Worm (Caenorhabditis elegans) whole organism, young adult: ENCODE data around the gene F17C11.12.
A peak's percentile ranks its signal among the peaks of the same experiment; 100 is the strongest.

Experiments used
- T26A5.8 ChIP-seq: sonication (generic microtip); optimal IDR thresholded peaks from 2 replicates; lab custom pipeline; 2016; ENCODE audit warnings: missing genetic modification characterization, missing compliant biosample characterization
- athp-1 ChIP-seq: sonication (generic microtip); optimal IDR thresholded peaks from 2 replicates; lab custom pipeline; 2017; ENCODE audit warnings: mild to moderate bottlenecking, missing genetic modification characterization, missing compliant biosample characterization
- ccch-3 ChIP-seq: fragments of 200-800 bp; sonication (Bioruptor generic); optimal IDR thresholded peaks from 2 replicates; lab custom pipeline; 2018; ENCODE audit warnings: mild to moderate bottlenecking, missing genetic modification characterization, missing compliant biosample characterization
- ceh-91 ChIP-seq: fragments of 200-800 bp; sonication (Bioruptor generic); IDR thresholded peaks from 2 replicates; pipeline ENCODE4 v1.3.6; 2022; ENCODE audit warnings: missing genetic modification reagents, missing genetic modification characterization, missing compliant biosample characterization
- egrh-3 ChIP-seq: fragments of 200-800 bp; sonication (Bioruptor generic); IDR thresholded peaks from 2 replicates; pipeline ENCODE4 v1.3.6; 2022; ENCODE audit warnings: missing genetic modification reagents, missing genetic modification characterization, missing compliant biosample characterization
- ets-4 ChIP-seq: fragments of 200-800 bp; sonication (Bioruptor generic); optimal IDR thresholded peaks from 2 replicates; lab custom pipeline; 2018; ENCODE audit warnings: mild to moderate bottlenecking, missing genetic modification characterization, missing compliant biosample characterization
- snpc-4 ChIP-seq, 5 experiments: fragments of 150-350 bp in 1 of 5; sonication (generic microtip) in 4 of 5; optimal IDR thresholded peaks; 2 replicates each; lab custom pipeline; 2014 to 2018; ENCODE audit warnings: missing genetic modification characterization in 5 of 5, missing biosample characterization in 3 of 5, antibody characterized with exemption in 2 of 5, mild to moderate bottlenecking in 2 of 5, missing compliant biosample characterization in 2 of 5, missing genotype in 2 of 5, moderate library complexity in 2 of 5, missing genetic modification reagents in 1 of 5
- unc-62 ChIP-seq: fragments of 150-350 bp; optimal IDR thresholded peaks from 2 replicates; lab custom pipeline; 2014; ENCODE audit warnings: missing biosample characterization, missing genetic modification reagents, missing genetic modification characterization
- ztf-3 ChIP-seq: fragments of 200-800 bp; sonication (Bioruptor generic); optimal IDR thresholded peaks from 2 replicates; lab custom pipeline; 2018; ENCODE audit warnings: mild to moderate bottlenecking, missing genetic modification characterization, missing compliant biosample characterization

DNA sequence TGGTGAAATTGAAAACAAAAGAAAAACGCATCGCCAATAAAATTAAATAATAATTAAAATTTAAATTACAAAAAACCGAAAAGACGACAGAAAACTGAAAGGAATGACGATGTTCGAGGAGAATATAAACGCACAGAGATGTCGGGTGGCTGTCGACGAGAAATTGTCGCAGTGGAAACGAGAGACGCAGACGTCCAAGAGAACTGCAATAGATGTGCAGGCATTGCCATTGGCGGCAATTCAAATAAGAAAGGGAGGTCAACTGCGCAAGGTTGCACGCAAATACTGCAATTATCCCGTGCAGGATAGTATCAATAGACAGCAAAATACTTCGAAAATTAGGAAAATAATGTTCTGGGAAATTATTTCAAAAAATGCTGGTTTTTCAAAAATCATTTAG, 39.5 kb downstream of the F17C11.12 start:
- TF ChIP-seq unc-62 (GFP tag; lab: Kevin White, UChicago) (peak; percentile 81), snpc-4 (GFP tag; optimal IDR thresholded peaks at IDR 0.05; lab: Kevin White, UChicago) (peak; percentile 81), snpc-4 (tag; optimal IDR thresholded peaks at IDR 0.05; lab: Kevin White, UChicago) (peak; percentile 90 to 93 (median 91)), athp-1 (tag; lab: Kevin White, UChicago) (peak; percentile 99), ceh-91 (GFP tag; lab: Robert Waterston, UW) (peak; percentile 95), ccch-3 (peak; percentile 79), T26A5.8 (tag; lab: Kevin White, UChicago) (peak; percentile 38), ztf-3 (GFP tag; lab: Kevin White, UChicago) (peak; percentile 94), ets-4 (peak; percentile 96), egrh-3 (GFP tag; lab: Robert Waterston, UW) (peak; percentile 73)
